Fruit fly (Drosophila melanogaster) whole organism, embryonic: ENCODE results near the gene CG13700.

Experiments
- CG10274 ChIP-seq: fragments of 200-800 bp; sonication (Bioruptor generic); optimal IDR thresholded peaks from 3 replicates; lab custom pipeline; 2017; ENCODE audit warnings: missing biosample characterization, mild to moderate bottlenecking, missing genetic modification characterization
- CG10431 ChIP-seq: fragments of 200-800 bp; sonication (Bioruptor generic); optimal IDR thresholded peaks from 3 replicates; lab custom pipeline; 2018; ENCODE audit warnings: missing biosample characterization, mild to moderate bottlenecking, missing genetic modification characterization
- CG11695 ChIP-seq: fragments of 200-800 bp; sonication (Bioruptor generic); IDR thresholded peaks from 3 replicates; pipeline ENCODE4 v1.3.6; 2022; ENCODE audit warnings: missing biosample characterization, missing genetic modification characterization
- CG14050 ChIP-seq: fragments of 200-800 bp; sonication (Bioruptor generic); IDR thresholded peaks from 3 replicates; pipeline ENCODE4 v1.3.6; 2022; ENCODE audit warnings: missing biosample characterization, missing genetic modification characterization
- CG15696 ChIP-seq: fragments of 200-800 bp; sonication (Bioruptor generic); optimal IDR thresholded peaks from 2 replicates; lab custom pipeline; 2019; ENCODE audit warnings: missing biosample characterization, mild to moderate bottlenecking, missing genetic modification characterization, moderate library complexity
- CG17568 ChIP-seq: fragments of 200-800 bp; sonication (Bioruptor generic); optimal IDR thresholded peaks from 2 replicates; lab custom pipeline; 2018; ENCODE audit warnings: missing biosample characterization, mild to moderate bottlenecking, missing genetic modification characterization, moderate library complexity
- CG17912 ChIP-seq: fragments of 200-800 bp; sonication (Bioruptor generic); optimal IDR thresholded peaks from 2 replicates; lab custom pipeline; 2018; ENCODE audit warnings: missing biosample characterization, mild to moderate bottlenecking, missing genetic modification characterization
- CG1832 ChIP-seq: fragments of 200-800 bp; sonication (Bioruptor generic); optimal IDR thresholded peaks from 2 replicates; lab custom pipeline; 2017; ENCODE audit warnings: missing biosample characterization, mild to moderate bottlenecking, missing genetic modification characterization, inconsistent platforms
- CG2199 ChIP-seq: fragments of 200-800 bp; sonication (Bioruptor generic); IDR thresholded peaks from 3 replicates; pipeline ENCODE4 v1.3.6; 2022; ENCODE audit warnings: missing biosample characterization, missing genetic modification characterization
- CG3407 ChIP-seq: fragments of 200-800 bp; sonication (Bioruptor generic); optimal IDR thresholded peaks from 2 replicates; lab custom pipeline; 2018; ENCODE audit warnings: missing biosample characterization, mild to moderate bottlenecking, missing genetic modification characterization
- CG3847 ChIP-seq: fragments of 200-800 bp; sonication (Bioruptor generic); IDR thresholded peaks from 2 replicates; pipeline ENCODE4 v1.3.6; 2022; ENCODE audit warnings: missing biosample characterization, missing genetic modification characterization
- CG4360 ChIP-seq: fragments of 200-800 bp; sonication (Bioruptor generic); IDR thresholded peaks from 2 replicates; pipeline ENCODE4 v1.3.6; 2022; ENCODE audit warnings: missing biosample characterization, missing genetic modification characterization
- CG4617 ChIP-seq: fragments of 200-800 bp; sonication (Bioruptor generic); optimal IDR thresholded peaks from 3 replicates; lab custom pipeline; 2016; ENCODE audit warnings: missing biosample characterization, missing genetic modification characterization, borderline replicate concordance
- CG6254 ChIP-seq: fragments of 200-800 bp; sonication (Bioruptor generic); optimal IDR thresholded peaks from 3 replicates; lab custom pipeline; 2017; ENCODE audit warnings: mild to moderate bottlenecking, missing biosample characterization, missing genetic modification reagents, missing genetic modification characterization
- CG6854 ChIP-seq: fragments of 200-800 bp; sonication (Bioruptor generic); optimal IDR thresholded peaks from 3 replicates; lab custom pipeline; 2017; ENCODE audit warnings: missing biosample characterization, mild to moderate bottlenecking, missing genetic modification characterization
- CG7357 ChIP-seq: fragments of 200-800 bp; sonication (Bioruptor generic); IDR thresholded peaks from 3 replicates; pipeline ENCODE4 v1.3.6; 2022; ENCODE audit warnings: missing biosample characterization, missing genetic modification characterization
- CG7745 ChIP-seq: fragments of 200-800 bp; sonication (Bioruptor generic); optimal IDR thresholded peaks from 2 replicates; lab custom pipeline; 2018; ENCODE audit warnings: missing biosample characterization, mild to moderate bottlenecking, missing genetic modification characterization, moderate library complexity
- CG8388 ChIP-seq: fragments of 200-800 bp; sonication (Bioruptor generic); optimal IDR thresholded peaks from 2 replicates; lab custom pipeline; 2019; ENCODE audit warnings: missing biosample characterization, mild to moderate bottlenecking, missing genetic modification characterization, moderate library complexity
- Dip2 ChIP-seq: fragments of 200-800 bp; sonication (Bioruptor generic); IDR thresholded peaks from 2 replicates; pipeline ENCODE4 v1.3.6; 2022; ENCODE audit warnings: missing biosample characterization, missing genetic modification characterization
- Dll ChIP-seq: fragments of 200-800 bp; sonication (Bioruptor generic); IDR thresholded peaks from 4 replicates; pipeline ENCODE4 v1.3.6; 2022; ENCODE audit warnings: missing biosample characterization, missing genetic modification characterization; ENCODE audit not compliant: partially characterized antibody
- Ets65A ChIP-seq: fragments of 200-800 bp; sonication (Bioruptor generic); peaks from one replicate; lab custom pipeline; 2016; ENCODE audit warnings: missing biosample characterization, missing genetic modification characterization
- HLH54F ChIP-seq: fragments of 200-800 bp; sonication (Bioruptor generic); optimal IDR thresholded peaks from 3 replicates; lab custom pipeline; 2016; ENCODE audit warnings: missing biosample characterization, missing genetic modification characterization
- HLHmδ ChIP-seq: fragments of 200-800 bp; sonication (Bioruptor generic); optimal IDR thresholded peaks from 2 replicates; lab custom pipeline; 2018; ENCODE audit warnings: missing biosample characterization, mild to moderate bottlenecking, missing genetic modification characterization, moderate library complexity
- NFAT ChIP-seq: fragments of 200-800 bp; sonication (Bioruptor generic); IDR thresholded peaks from 2 replicates; pipeline ENCODE4 v1.3.6; 2022; ENCODE audit warnings: missing biosample characterization, missing genetic modification characterization
- NfI ChIP-seq: fragments of 200-800 bp; sonication (Bioruptor generic); optimal IDR thresholded peaks from 3 replicates; lab custom pipeline; 2018; ENCODE audit warnings: missing biosample characterization, mild to moderate bottlenecking, missing genetic modification characterization, moderate library complexity
- Optix ChIP-seq: fragments of 200-800 bp; sonication (Bioruptor generic); IDR thresholded peaks from 3 replicates; pipeline ENCODE4 v1.3.6; 2022; ENCODE audit warnings: missing biosample characterization, missing genetic modification characterization
- Taf1 ChIP-seq: fragments of 200-800 bp; sonication (Bioruptor generic); IDR thresholded peaks from 2 replicates; pipeline ENCODE4 v1.3.6; 2022; ENCODE audit warnings: missing biosample characterization, missing genetic modification characterization
- al ChIP-seq: fragments of 200-800 bp; sonication (Bioruptor generic); IDR thresholded peaks from 2 replicates; pipeline ENCODE4 v1.3.6; 2022; ENCODE audit warnings: missing biosample characterization, missing genetic modification characterization
- btn ChIP-seq: fragments of 200-800 bp; sonication (Bioruptor generic); optimal IDR thresholded peaks from 2 replicates; lab custom pipeline; 2016; ENCODE audit warnings: missing biosample characterization, missing genetic modification characterization
- chn ChIP-seq: fragments of 200-800 bp; sonication (Bioruptor generic); optimal IDR thresholded peaks from 2 replicates; lab custom pipeline; 2016; ENCODE audit warnings: missing biosample characterization, missing genetic modification characterization
- ems ChIP-seq: fragments of 200-800 bp; sonication (Bioruptor generic); optimal IDR thresholded peaks from 3 replicates; lab custom pipeline; 2016; ENCODE audit warnings: missing biosample characterization, missing genetic modification characterization
- ftz-f1 ChIP-seq: fragments of 200-800 bp; sonication (Bioruptor generic); optimal IDR thresholded peaks from 2 replicates; lab custom pipeline; 2016; ENCODE audit warnings: missing biosample characterization, missing genetic modification characterization
- gcm ChIP-seq: fragments of 200-800 bp; sonication (Bioruptor generic); optimal IDR thresholded peaks from 2 replicates; lab custom pipeline; 2019; ENCODE audit warnings: missing biosample characterization, mild to moderate bottlenecking, missing genetic modification characterization, moderate library complexity
- grn ChIP-seq: fragments of 200-800 bp; sonication (Bioruptor generic); optimal IDR thresholded peaks from 3 replicates; lab custom pipeline; 2017; ENCODE audit warnings: missing biosample characterization, missing genetic modification characterization
- ham ChIP-seq: fragments of 200-800 bp; sonication (Bioruptor generic); IDR thresholded peaks from 2 replicates; pipeline ENCODE4 v1.3.6; 2022; ENCODE audit warnings: missing biosample characterization, missing genetic modification characterization
- ind ChIP-seq: fragments of 200-800 bp; sonication (Bioruptor generic); optimal IDR thresholded peaks from 3 replicates; lab custom pipeline; 2016; ENCODE audit warnings: missing biosample characterization, missing genetic modification characterization
- jigr1 ChIP-seq: fragments of 200-800 bp; sonication (Bioruptor generic); IDR thresholded peaks from 3 replicates; pipeline ENCODE4 v1.3.6; 2022; ENCODE audit warnings: missing biosample characterization, missing genetic modification characterization
- kah ChIP-seq: fragments of 200-800 bp; sonication (Bioruptor generic); optimal IDR thresholded peaks from 2 replicates; lab custom pipeline; 2018; ENCODE audit warnings: missing biosample characterization, mild to moderate bottlenecking, missing genetic modification characterization
- nau ChIP-seq: fragments of 200-800 bp; sonication (Bioruptor generic); optimal IDR thresholded peaks from 3 replicates; lab custom pipeline; 2017; ENCODE audit warnings: missing biosample characterization, mild to moderate bottlenecking, missing genetic modification characterization, missing genetic modification reagents
- nerfin-2 ChIP-seq: fragments of 200-800 bp; sonication (Bioruptor generic); IDR thresholded peaks from 2 replicates; pipeline ENCODE4 v1.3.6; 2022; ENCODE audit warnings: missing biosample characterization, missing genetic modification characterization; ENCODE audit not compliant: partially characterized antibody
- pita ChIP-seq: fragments of 200-800 bp; sonication (Bioruptor generic); optimal IDR thresholded peaks from 2 replicates; lab custom pipeline; 2017; ENCODE audit warnings: missing biosample characterization, mild to moderate bottlenecking, missing genetic modification characterization
- pros ChIP-seq: fragments of 200-800 bp; sonication (Bioruptor generic); optimal IDR thresholded peaks from 3 replicates; lab custom pipeline; 2019; ENCODE audit warnings: missing biosample characterization, mild to moderate bottlenecking, missing genetic modification characterization, moderate library complexity
- psq ChIP-seq: fragments of 200-800 bp; sonication (Bioruptor generic); optimal IDR thresholded peaks from 2 replicates; lab custom pipeline; 2017; ENCODE audit warnings: missing biosample characterization, missing genetic modification characterization
- sens ChIP-seq: fragments of 200-800 bp; sonication (Bioruptor generic); peaks from one replicate; lab custom pipeline; 2016; ENCODE audit warnings: missing biosample characterization, missing genetic modification characterization
- sob ChIP-seq: fragments of 200-800 bp; sonication (Bioruptor generic); IDR thresholded peaks from 2 replicates; pipeline ENCODE4 v1.3.6; 2022; ENCODE audit warnings: missing biosample characterization, missing genetic modification characterization
- tgo ChIP-seq: fragments of 200-800 bp; sonication (Bioruptor generic); IDR thresholded peaks from 3 replicates; pipeline ENCODE4 v1.3.6; 2022; ENCODE audit warnings: missing biosample characterization, missing genetic modification characterization
- tio ChIP-seq: fragments of 200-800 bp; sonication (Bioruptor generic); optimal IDR thresholded peaks from 2 replicates; lab custom pipeline; 2017; ENCODE audit warnings: missing biosample characterization, missing genetic modification characterization, inconsistent platforms
- twi ChIP-seq: fragments of 200-800 bp; optimal IDR thresholded peaks from 2 replicates; lab custom pipeline; 2019; ENCODE audit warnings: missing biosample characterization, mild to moderate bottlenecking, missing genetic modification characterization, moderate library complexity
- vnd ChIP-seq: fragments of 200-800 bp; sonication (Bioruptor generic); IDR thresholded peaks from 3 replicates; pipeline ENCODE4 v1.3.6; 2022; ENCODE audit warnings: missing biosample characterization, missing genetic modification characterization; ENCODE audit not compliant: partially characterized antibody
- vvl ChIP-seq: fragments of 200-800 bp; sonication (Bioruptor generic); IDR thresholded peaks from 2 replicates; pipeline ENCODE4 v1.3.6; 2022; ENCODE audit warnings: missing biosample characterization, missing genetic modification characterization

CG13700 gene

dm6 chr3L:18270895-18271294 is 30.2 kb downstream of the CG13700 start:
- TF ChIP-seq CG11695 (GFP tag; lab: Robert Waterston, UW) (0 out of 3 replicates have a peak, but pooled peaks have one; percentile 52), sens (GFP tag; lab: Kevin White, UChicago) (peak; percentile 33), CG15696 (tag; lab: Kevin White, UChicago) (peak; percentile 38), CG8388 (GFP tag; lab: Kevin White, UChicago) (peak; percentile 11), tio (GFP tag; lab: Kevin White, UChicago) (no peak)

dm6 chr3L:18268070-18268626 is 32.9 kb downstream of the CG13700 start:
- TF ChIP-seq CG14050 (GFP tag; lab: Robert Waterston, UW) (no peak), CG6254 (GFP tag; lab: Kevin White, UChicago) (no peak), sob (no peak), Dll (GFP tag; lab: Robert Waterston, UW) (no peak), NfI (GFP tag; lab: Kevin White, UChicago) (no peak), Ets65A (GFP tag; lab: Kevin White, UChicago) (peak; percentile 54), pita (GFP tag; lab: Kevin White, UChicago) (no peak), ind (GFP tag; lab: Kevin White, UChicago) (no peak), ftz-f1 (no peak), al (no peak), grn (GFP tag; lab: Kevin White, UChicago) (peak; percentile 41), sens (GFP tag; lab: Kevin White, UChicago) (peak; percentile 42), vnd (GFP tag; lab: Robert Waterston, UW) (no peak), CG2199 (GFP tag; lab: Robert Waterston, UW) (peak; percentile 80; the same call in 2 of the 3 replicates), ham (GFP tag; lab: Robert Waterston, UW) (no peak), CG4617 (GFP tag; lab: Kevin White, UChicago) (no peak), CG17912 (GFP tag; lab: Kevin White, UChicago) (no peak), CG3407 (GFP tag; lab: Kevin White, UChicago) (no peak), CG10431 (GFP tag; lab: Kevin White, UChicago) (no peak), HLHmδ (peak; percentile 97), pros (GFP tag; lab: Kevin White, UChicago) (peak; percentile 45), NFAT (GFP tag; lab: Robert Waterston, UW) (no peak), Optix (GFP tag; lab: Robert Waterston, UW) (no peak), nau (GFP tag; lab: Kevin White, UChicago) (no peak), gcm (GFP tag; lab: Kevin White, UChicago) (no peak), CG10274 (GFP tag; lab: Kevin White, UChicago) (no peak), CG6854 (GFP tag; lab: Kevin White, UChicago) (no peak), CG4360 (no peak)
- TF ChIP-seq, all 482 proteins: peak for 6

- TF ChIP-seq kah (GFP tag; lab: Kevin White, UChicago), result no peak
- no peak for TF ChIP-seq nerfin-2
- TF ChIP-seq CG7745 (tag; lab: Kevin White, UChicago), result no peak
- TF ChIP-seq tgo, result no peak
- no peak for TF ChIP-seq HLH54F (GFP tag; lab: Kevin White, UChicago)
- peak; percentile 18; the same call in 1 of the 2 replicates for TF ChIP-seq vvl (GFP tag; lab: Robert Waterston, UW)
- TF ChIP-seq CG3847 (GFP tag; lab: Robert Waterston, UW), result no peak
- TF ChIP-seq Dip2 (GFP tag; lab: Robert Waterston, UW), result no peak
- TF ChIP-seq psq (GFP tag; lab: Kevin White, UChicago), result no peak
- no peak for TF ChIP-seq ems
- TF ChIP-seq CG7357 (GFP tag; lab: Robert Waterston, UW), result no peak
- TF ChIP-seq chn, result no peak
- TF ChIP-seq Taf1, result no peak
- TF ChIP-seq CG1832 (GFP tag; lab: Kevin White, UChicago), result no peak
- no peak for TF ChIP-seq jigr1 (GFP tag; lab: Robert Waterston, UW)
- no peak for TF ChIP-seq CG17568 (GFP tag; lab: Kevin White, UChicago)
- peak; percentile 57 for TF ChIP-seq twi (tag; lab: Kevin White, UChicago)
- no peak for TF ChIP-seq btn
Observed at dm6 chr3L:18266462-18266861, 34.6 kb downstream of the CG13700 start.
